Worm (Caenorhabditis elegans) whole organism, L3 larva: ENCODE data around the gene F40C5.2.

Experiments
- ZK546.5 ChIP-seq: sonication (generic microtip); optimal IDR thresholded peaks from 2 replicates; lab custom pipeline; 2017; ENCODE audit warnings: missing biosample characterization, missing genetic modification characterization
- aly-2 ChIP-seq: fragments of 150-350 bp; optimal IDR thresholded peaks from 2 replicates; lab custom pipeline; 2014; ENCODE audit warnings: missing biosample characterization, missing genetic modification characterization
- ama-1 ChIP-seq: fragments of 150-350 bp; optimal IDR thresholded peaks from 2 replicates; lab custom pipeline; 2018
- ceh-28 ChIP-seq: fragments of 150-350 bp; optimal IDR thresholded peaks from 2 replicates; lab custom pipeline; 2014; ENCODE audit warnings: missing biosample characterization, missing genetic modification reagents, missing genetic modification characterization
- ceh-82 ChIP-seq: fragments of 150-350 bp; optimal IDR thresholded peaks from 2 replicates; lab custom pipeline; 2014; ENCODE audit warnings: missing biosample characterization, missing genetic modification characterization
- egl-27 ChIP-seq: sonication (generic microtip); optimal IDR thresholded peaks from 4 replicates; lab custom pipeline; 2017; ENCODE audit warnings: missing biosample characterization, missing genetic modification reagents, missing genetic modification characterization
- egl-5 ChIP-seq: fragments of 150-350 bp; optimal IDR thresholded peaks from 2 replicates; lab custom pipeline; 2017; ENCODE audit warnings: missing biosample characterization, missing genetic modification reagents, missing genetic modification characterization, inconsistent platforms
- elt-1 ChIP-seq: fragments of 150-350 bp; optimal IDR thresholded peaks from 2 replicates; lab custom pipeline; 2014; ENCODE audit warnings: missing biosample characterization, missing genetic modification characterization
- elt-2 ChIP-seq: sonication (generic microtip); optimal IDR thresholded peaks from 2 replicates; lab custom pipeline; 2016; ENCODE audit warnings: missing genetic modification reagents, mild to moderate bottlenecking, missing genetic modification characterization, missing compliant biosample characterization
- elt-3 ChIP-seq, 3 experiments: fragments of 150-350 bp in 1 of 3; sonication (generic microtip) in 2 of 3; optimal IDR thresholded peaks; 2 replicates in 2 of 3; 4 replicates in 1 of 3; lab custom pipeline; 2014 to 2017; ENCODE audit warnings: missing biosample characterization in 3 of 3, missing genetic modification characterization in 3 of 3
- fkh-10 ChIP-seq: sonication (generic microtip); optimal IDR thresholded peaks from 2 replicates; lab custom pipeline; 2017; ENCODE audit warnings: missing biosample characterization, missing genetic modification reagents, missing genetic modification characterization
- fkh-2 ChIP-seq: fragments of 150-350 bp; optimal IDR thresholded peaks from 2 replicates; lab custom pipeline; 2014; ENCODE audit warnings: missing biosample characterization, missing genetic modification reagents, missing genetic modification characterization
- hmg-11 ChIP-seq: sonication (generic microtip); optimal IDR thresholded peaks from 2 replicates; lab custom pipeline; 2016; ENCODE audit warnings: missing genetic modification characterization, missing compliant biosample characterization
- jun-1 ChIP-seq: fragments of 150-350 bp; optimal IDR thresholded peaks from 2 replicates; lab custom pipeline; 2014; ENCODE audit warnings: missing biosample characterization, missing genetic modification reagents, missing genetic modification characterization
- lin-15B ChIP-seq: fragments of 150-350 bp; optimal IDR thresholded peaks from 2 replicates; lab custom pipeline; 2014; ENCODE audit warnings: missing biosample characterization, missing genetic modification characterization
- lin-39 ChIP-seq: fragments of 150-350 bp; optimal IDR thresholded peaks from 2 replicates; lab custom pipeline; 2018; ENCODE audit warnings: missing biosample characterization, missing genetic modification reagents, missing genetic modification characterization
- lsy-12 ChIP-seq: sonication (generic microtip); optimal IDR thresholded peaks from 2 replicates; lab custom pipeline; 2016; ENCODE audit warnings: mild to moderate bottlenecking, missing genetic modification characterization, missing compliant biosample characterization
- mdl-1 ChIP-seq: fragments of 150-350 bp; optimal IDR thresholded peaks from 2 replicates; lab custom pipeline; 2014; ENCODE audit warnings: missing biosample characterization, missing genetic modification characterization
- nfya-1 ChIP-seq: sonication (generic microtip); optimal IDR thresholded peaks from 2 replicates; lab custom pipeline; 2017; ENCODE audit warnings: missing genetic modification characterization, mild to moderate bottlenecking, missing compliant biosample characterization, antibody characterized with exemption, moderate library complexity; ENCODE audit not compliant: insufficient read depth
- nhr-12 ChIP-seq: fragments of 150-350 bp; optimal IDR thresholded peaks from 2 replicates; lab custom pipeline; 2014; ENCODE audit warnings: missing biosample characterization, missing genetic modification characterization
- nhr-237 ChIP-seq: fragments of 150-350 bp; optimal IDR thresholded peaks from 2 replicates; lab custom pipeline; 2014; ENCODE audit warnings: missing biosample characterization, missing genetic modification characterization
- nhr-25 ChIP-seq: sonication (generic microtip); optimal IDR thresholded peaks from 2 replicates; lab custom pipeline; 2017; ENCODE audit warnings: missing biosample characterization, missing genetic modification characterization
- nhr-43 ChIP-seq: sonication (generic microtip); optimal IDR thresholded peaks from 2 replicates; lab custom pipeline; 2016; ENCODE audit warnings: mild to moderate bottlenecking, missing genetic modification characterization, missing compliant biosample characterization; ENCODE audit not compliant: poor library complexity, severe bottlenecking
- nhr-76 ChIP-seq: fragments of 150-350 bp; sonication (generic microtip); optimal IDR thresholded peaks from 5 replicates; lab custom pipeline; 2014; ENCODE audit warnings: missing biosample characterization, missing genetic modification characterization
- nhr-77 ChIP-seq: fragments of 150-350 bp; optimal IDR thresholded peaks from 2 replicates; lab custom pipeline; 2014; ENCODE audit warnings: missing biosample characterization, missing genetic modification characterization
- pha-4 ChIP-seq: fragments of 150-350 bp; optimal IDR thresholded peaks from 2 replicates; lab custom pipeline; 2014; ENCODE audit warnings: missing biosample characterization, missing genetic modification reagents, missing genetic modification characterization
- pqm-1 ChIP-seq: fragments of 150-350 bp; optimal IDR thresholded peaks from 2 replicates; lab custom pipeline; 2017; ENCODE audit warnings: missing biosample characterization, missing genetic modification characterization, inconsistent platforms
- sea-2 ChIP-seq: fragments of 150-350 bp; sonication (generic microtip); optimal IDR thresholded peaks from 4 replicates; lab custom pipeline; 2014; ENCODE audit warnings: missing biosample characterization, missing genetic modification reagents, missing genetic modification characterization
- skn-1 ChIP-seq: fragments of 150-350 bp; optimal IDR thresholded peaks from 2 replicates; lab custom pipeline; 2014; ENCODE audit warnings: missing biosample characterization, missing genetic modification characterization
- snpc-4 ChIP-seq: fragments of 150-350 bp; optimal IDR thresholded peaks from 2 replicates; lab custom pipeline; 2014; ENCODE audit warnings: missing biosample characterization, missing genetic modification characterization
- unc-39 ChIP-seq: sonication (generic microtip); optimal IDR thresholded peaks from 4 replicates; lab custom pipeline; 2017; ENCODE audit warnings: missing biosample characterization, missing genetic modification characterization
- unc-62 ChIP-seq: fragments of 150-350 bp; sonication (generic microtip); optimal IDR thresholded peaks from 4 replicates; lab custom pipeline; 2014; ENCODE audit warnings: missing biosample characterization, missing genetic modification reagents, missing genetic modification characterization
- zag-1 ChIP-seq: fragments of 150-350 bp; optimal IDR thresholded peaks from 2 replicates; lab custom pipeline; 2014; ENCODE audit warnings: missing biosample characterization, missing genetic modification characterization
- ztf-11 ChIP-seq: fragments of 150-350 bp; optimal IDR thresholded peaks from 2 replicates; lab custom pipeline; 2014; ENCODE audit warnings: missing biosample characterization, missing genetic modification characterization

The F40C5.2 gene

DNA sequence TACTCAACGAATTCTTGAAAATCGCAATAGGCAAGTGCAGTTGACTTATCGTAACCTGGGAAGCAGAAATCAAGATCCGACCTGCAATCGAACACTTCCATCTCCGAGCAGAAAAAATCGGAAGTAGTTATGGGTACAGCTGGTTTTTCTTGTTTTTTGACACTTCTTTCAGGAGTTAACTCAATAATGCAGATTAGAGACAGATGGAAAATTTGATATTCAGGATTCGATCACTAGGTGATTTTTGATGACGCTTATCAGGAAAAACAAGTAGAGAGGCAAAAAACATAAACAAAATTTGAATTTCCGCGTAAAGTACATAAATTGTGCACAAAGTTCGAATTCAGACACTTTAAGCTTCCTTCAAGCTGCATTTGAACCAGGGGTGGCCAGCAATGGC lies 22.0 kb upstream of the F40C5.2 start, which contains the start of gene srw-130:
srw-130 (minus strand) TSS at position 101 of the 400 bp plus-strand sequence.
- TF ChIP-seq elt-3 (tag; optimal IDR thresholded peaks at IDR 0.05; lab: Kevin White, UChicago): no peak
- no peak for TF ChIP-seq unc-39 (tag; lab: Kevin White, UChicago)
- no peak for TF ChIP-seq lin-15B (tag; lab: Kevin White, UChicago)
- TF ChIP-seq elt-1 (tag; lab: Kevin White, UChicago): no peak
- TF ChIP-seq, all 47 proteins: peak for 0

DNA sequence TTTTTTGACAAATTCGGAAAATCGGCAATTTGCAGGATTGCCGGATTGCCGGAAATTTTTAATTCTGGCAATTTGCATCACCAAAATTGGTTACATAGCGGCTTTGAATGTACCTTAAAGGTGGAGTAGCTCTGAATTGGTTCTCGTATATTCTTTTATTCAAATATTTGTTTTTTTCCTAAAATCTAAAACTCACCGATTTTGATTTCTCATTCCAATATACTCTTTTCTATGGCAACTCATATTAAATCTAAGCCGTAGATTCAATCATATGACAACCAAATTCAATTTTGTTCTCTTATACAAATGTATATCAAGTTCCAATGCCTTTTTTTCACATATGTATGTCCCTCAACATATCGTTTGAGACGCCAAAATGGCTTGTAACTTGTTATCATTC lies 21.2 kb upstream of the F40C5.2 start, which contains the start of gene sri-21:
sri-21 (plus strand) TSS at position 301 of the 400 bp plus-strand sequence.
- no peak for TF ChIP-seq aly-2 (tag; lab: Kevin White, UChicago)
- no peak for TF ChIP-seq ceh-82 (tag; lab: Kevin White, UChicago)
- TF ChIP-seq nhr-43 (tag; lab: Kevin White, UChicago): no peak
- no peak for TF ChIP-seq skn-1
- TF ChIP-seq nhr-12 (tag; lab: Kevin White, UChicago): no peak
- no peak for TF ChIP-seq hmg-11
- no peak for TF ChIP-seq zag-1 (tag; lab: Kevin White, UChicago)

DNA sequence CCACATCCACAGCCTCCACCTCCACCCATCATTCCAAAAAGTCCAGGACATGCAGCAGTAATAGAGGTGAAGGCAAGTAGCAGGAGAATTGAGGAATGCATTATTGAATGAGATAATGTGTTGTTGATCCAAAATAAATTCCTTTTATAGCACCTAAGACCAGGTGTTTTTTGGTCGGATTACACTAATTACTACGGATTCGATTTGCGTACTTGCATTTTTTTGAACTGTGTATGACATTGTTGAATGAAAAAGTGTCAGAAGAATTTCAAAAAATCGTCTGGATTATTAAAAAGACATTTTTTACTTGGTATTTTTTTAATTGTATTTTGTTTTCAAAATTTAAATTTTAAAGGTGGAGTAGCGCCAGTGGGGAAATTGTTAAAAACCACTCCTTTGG lies 19.0 kb upstream of the F40C5.2 start, which contains the start of gene grl-28:
grl-28 (minus strand) TSS at position 101 of the 400 bp plus-strand sequence.
- TF ChIP-seq lin-39 (tag; lab: Kevin White, UChicago): no peak
- TF ChIP-seq ztf-11: no peak
- TF ChIP-seq snpc-4 (tag; lab: Kevin White, UChicago): no peak
- TF ChIP-seq nfya-1 (tag; lab: Kevin White, UChicago): no peak
- no peak for TF ChIP-seq sea-2 (GFP tag; lab: Kevin White, UChicago)
- no peak for TF ChIP-seq ceh-28
- no peak for TF ChIP-seq lsy-12
- no peak for TF ChIP-seq pha-4 (tag; lab: Kevin White, UChicago)
- no peak for TF ChIP-seq unc-39 (tag; lab: Kevin White, UChicago)
- TF ChIP-seq ceh-82 (tag; lab: Kevin White, UChicago): no peak
- no peak for TF ChIP-seq jun-1 (tag; lab: Kevin White, UChicago)
- TF ChIP-seq nhr-77 (tag; lab: Kevin White, UChicago): no peak
- TF ChIP-seq ZK546.5 (tag; lab: Kevin White, UChicago): no peak
- TF ChIP-seq nhr-25 (tag; lab: Kevin White, UChicago): no peak
- TF ChIP-seq nhr-237 (tag; lab: Kevin White, UChicago): no peak
- no peak for TF ChIP-seq unc-62 (GFP tag; lab: Kevin White, UChicago)
- no peak for TF ChIP-seq fkh-10 (GFP tag; lab: Kevin White, UChicago)
- no peak for TF ChIP-seq nhr-76 (tag; lab: Kevin White, UChicago)
- no peak for TF ChIP-seq mdl-1 (tag; lab: Kevin White, UChicago)

DNA sequence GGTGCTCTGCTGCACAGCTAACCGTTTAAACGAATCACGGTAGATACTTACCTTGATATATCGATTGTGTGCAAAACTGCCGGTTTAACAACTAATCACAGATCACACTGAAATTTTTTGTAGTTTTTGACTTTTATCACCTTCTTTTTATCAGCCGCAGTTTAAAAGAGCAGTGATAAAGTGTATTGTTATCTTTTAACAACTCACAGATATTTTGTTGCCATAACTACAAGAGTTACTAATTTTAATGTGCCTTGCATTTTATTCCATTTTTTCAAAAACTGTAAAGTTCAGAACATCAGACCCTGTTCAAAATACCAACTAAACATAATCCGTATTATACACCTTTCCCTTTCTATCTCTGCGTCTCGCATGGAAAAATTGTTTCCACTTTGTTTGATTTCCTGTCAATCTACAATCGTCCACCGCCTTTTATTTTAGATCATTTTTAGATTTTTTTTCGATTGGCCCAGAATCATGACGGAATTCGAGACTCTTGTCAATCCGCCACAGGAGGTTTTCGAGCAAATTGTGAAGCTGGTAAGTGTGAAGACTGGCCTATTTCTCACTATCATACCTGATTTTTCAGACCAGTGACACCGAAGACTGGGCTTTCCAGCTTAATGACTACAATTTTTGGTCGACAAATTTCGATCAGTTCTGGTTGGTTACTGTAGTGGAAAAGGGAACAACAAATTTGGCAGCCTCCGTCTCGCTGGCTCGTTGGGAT lies 17.9 kb upstream of the F40C5.2 start, which contains the start of gene T24A6.20:
T24A6.20 (plus strand) TSS at position 395 of the 730 bp plus-strand sequence.
- peak; percentile 78 for TF ChIP-seq elt-2 (tag; lab: Kevin White, UChicago)
- TF ChIP-seq elt-1 (tag; lab: Kevin White, UChicago): no peak
- peak; percentile 17 for TF ChIP-seq pqm-1

DNA sequence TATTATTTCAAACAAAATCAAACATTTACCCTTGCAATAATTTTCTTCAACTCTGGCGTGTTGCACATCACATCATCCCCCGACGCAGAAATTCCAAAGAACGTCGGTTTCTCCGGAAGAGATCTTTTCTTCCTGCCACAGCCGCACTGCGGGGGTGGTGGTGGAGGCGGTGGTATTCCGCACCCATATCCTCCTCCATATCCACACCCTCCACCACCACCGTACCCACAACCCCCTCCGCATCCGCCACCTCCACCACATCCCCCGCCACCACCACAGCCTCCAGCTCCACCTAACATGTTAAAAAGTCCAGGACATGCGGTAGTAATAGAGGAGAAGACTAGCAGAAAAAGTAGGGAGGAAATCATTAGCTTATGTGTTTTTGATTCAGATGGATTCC lies 15.9 kb upstream of the F40C5.2 start, which contains the start of gene grl-29:
grl-29 (minus strand) TSS at position 368 of the 400 bp plus-strand sequence.
- TF ChIP-seq lin-15B (tag; lab: Kevin White, UChicago) (no peak), unc-62 (GFP tag; lab: Kevin White, UChicago) (no peak), skn-1 (no peak), lsy-12 (no peak), elt-3 (tag; optimal IDR thresholded peaks at IDR 0.05; lab: Kevin White, UChicago) (no peak), nhr-12 (tag; lab: Kevin White, UChicago) (no peak), zag-1 (tag; lab: Kevin White, UChicago) (no peak)

DNA sequence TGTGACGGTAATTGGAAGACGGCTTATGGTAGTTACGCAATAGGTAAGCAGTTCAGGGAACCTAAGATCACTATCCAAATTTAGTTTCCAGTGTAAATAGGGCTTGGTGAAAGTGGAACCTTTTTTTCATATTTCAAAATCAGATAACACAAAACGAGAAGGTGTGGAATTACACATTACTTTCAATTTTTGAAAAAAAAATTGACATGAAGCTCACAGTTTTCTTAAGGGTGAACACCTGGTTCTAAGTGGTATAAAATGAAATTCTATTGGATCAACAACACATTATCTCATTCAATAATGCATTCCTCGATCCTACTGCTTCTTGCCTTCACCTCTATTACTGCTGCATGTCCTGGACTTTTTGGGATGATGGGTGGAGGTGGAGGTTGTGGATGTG lies 14.8 kb upstream of the F40C5.2 start, which contains the start of gene grl-30:
grl-30 (plus strand) TSS at position 301 of the 400 bp plus-strand sequence.
- TF ChIP-seq ama-1 (lab: Kevin White, UChicago) (no peak), egl-27 (no peak), fkh-2 (tag; lab: Kevin White, UChicago) (no peak), egl-5 (no peak), hmg-11 (no peak), pha-4 (tag; lab: Kevin White, UChicago) (no peak), elt-1 (tag; lab: Kevin White, UChicago) (no peak), unc-62 (GFP tag; lab: Kevin White, UChicago) (no peak), elt-2 (tag; lab: Kevin White, UChicago) (no peak), fkh-10 (GFP tag; lab: Kevin White, UChicago) (no peak), lsy-12 (no peak), nhr-76 (tag; lab: Kevin White, UChicago) (no peak), ceh-82 (tag; lab: Kevin White, UChicago) (no peak), pqm-1 (no peak)
